Worm (Caenorhabditis elegans) whole organism, L3 larva: ENCODE data around the gene nrf-6.
A peak's percentile ranks its signal among the peaks of the same experiment; 100 is the strongest.

ENCODE experiments used
- R02D3.7 ChIP-seq: fragments of 150-350 bp; optimal IDR thresholded peaks from 2 replicates; lab custom pipeline; 2014; ENCODE audit warnings: missing biosample characterization, missing genetic modification characterization
- ZK546.5 ChIP-seq: sonication (generic microtip); optimal IDR thresholded peaks from 2 replicates; lab custom pipeline; 2017; ENCODE audit warnings: missing biosample characterization, missing genetic modification characterization
- aly-2 ChIP-seq: fragments of 150-350 bp; optimal IDR thresholded peaks from 2 replicates; lab custom pipeline; 2014; ENCODE audit warnings: missing biosample characterization, missing genetic modification characterization
- ama-1 ChIP-seq: fragments of 150-350 bp; optimal IDR thresholded peaks from 2 replicates; lab custom pipeline; 2018
- ceh-28 ChIP-seq: fragments of 150-350 bp; optimal IDR thresholded peaks from 2 replicates; lab custom pipeline; 2014; ENCODE audit warnings: missing biosample characterization, missing genetic modification reagents, missing genetic modification characterization
- ceh-82 ChIP-seq: fragments of 150-350 bp; optimal IDR thresholded peaks from 2 replicates; lab custom pipeline; 2014; ENCODE audit warnings: missing biosample characterization, missing genetic modification characterization
- ceh-9 ChIP-seq: sonication (generic microtip); optimal IDR thresholded peaks from 2 replicates; lab custom pipeline; 2018; ENCODE audit warnings: missing biosample characterization, missing genetic modification characterization
- daf-12 ChIP-seq: fragments of 150-350 bp; optimal IDR thresholded peaks from 2 replicates; lab custom pipeline; 2014; ENCODE audit warnings: missing biosample characterization, missing genetic modification reagents, missing genetic modification characterization
- egl-5 ChIP-seq: fragments of 150-350 bp; optimal IDR thresholded peaks from 2 replicates; lab custom pipeline; 2017; ENCODE audit warnings: missing biosample characterization, missing genetic modification reagents, missing genetic modification characterization, inconsistent platforms
- elt-1 ChIP-seq: fragments of 150-350 bp; optimal IDR thresholded peaks from 2 replicates; lab custom pipeline; 2014; ENCODE audit warnings: missing biosample characterization, missing genetic modification characterization
- elt-2 ChIP-seq: sonication (generic microtip); optimal IDR thresholded peaks from 2 replicates; lab custom pipeline; 2016; ENCODE audit warnings: missing genetic modification reagents, mild to moderate bottlenecking, missing genetic modification characterization, missing compliant biosample characterization
- elt-3 ChIP-seq, 3 experiments: fragments of 150-350 bp in 1 of 3; sonication (generic microtip) in 2 of 3; optimal IDR thresholded peaks; 2 replicates in 2 of 3; 4 replicates in 1 of 3; lab custom pipeline; 2014 to 2017; ENCODE audit warnings: missing biosample characterization in 3 of 3, missing genetic modification characterization in 3 of 3
- eor-1 ChIP-seq, 2 experiments: fragments of 150-350 bp; optimal IDR thresholded peaks; 2 replicates each; lab custom pipeline; 2014 to 2018; ENCODE audit warnings: missing biosample characterization in 2 of 2, missing genetic modification characterization in 2 of 2
- jun-1 ChIP-seq: fragments of 150-350 bp; optimal IDR thresholded peaks from 2 replicates; lab custom pipeline; 2014; ENCODE audit warnings: missing biosample characterization, missing genetic modification reagents, missing genetic modification characterization
- lin-15B ChIP-seq: fragments of 150-350 bp; optimal IDR thresholded peaks from 2 replicates; lab custom pipeline; 2014; ENCODE audit warnings: missing biosample characterization, missing genetic modification characterization
- lin-39 ChIP-seq: fragments of 150-350 bp; optimal IDR thresholded peaks from 2 replicates; lab custom pipeline; 2018; ENCODE audit warnings: missing biosample characterization, missing genetic modification reagents, missing genetic modification characterization
- lsy-12 ChIP-seq: sonication (generic microtip); optimal IDR thresholded peaks from 2 replicates; lab custom pipeline; 2016; ENCODE audit warnings: mild to moderate bottlenecking, missing genetic modification characterization, missing compliant biosample characterization
- mdl-1 ChIP-seq: fragments of 150-350 bp; optimal IDR thresholded peaks from 2 replicates; lab custom pipeline; 2014; ENCODE audit warnings: missing biosample characterization, missing genetic modification characterization
- mml-1 ChIP-seq: fragments of 150-350 bp; sonication (generic microtip); optimal IDR thresholded peaks from 3 replicates; lab custom pipeline; 2014; ENCODE audit warnings: missing biosample characterization, missing genetic modification characterization
- nfya-1 ChIP-seq: sonication (generic microtip); optimal IDR thresholded peaks from 2 replicates; lab custom pipeline; 2017; ENCODE audit warnings: missing genetic modification characterization, mild to moderate bottlenecking, missing compliant biosample characterization, antibody characterized with exemption, moderate library complexity; ENCODE audit not compliant: insufficient read depth
- nhr-12 ChIP-seq: fragments of 150-350 bp; optimal IDR thresholded peaks from 2 replicates; lab custom pipeline; 2014; ENCODE audit warnings: missing biosample characterization, missing genetic modification characterization
- nhr-23 ChIP-seq: fragments of 150-350 bp; optimal IDR thresholded peaks from 2 replicates; lab custom pipeline; 2014; ENCODE audit warnings: missing biosample characterization, missing genetic modification reagents, missing genetic modification characterization
- nhr-25 ChIP-seq: sonication (generic microtip); optimal IDR thresholded peaks from 2 replicates; lab custom pipeline; 2017; ENCODE audit warnings: missing biosample characterization, missing genetic modification characterization
- nhr-28 ChIP-seq: fragments of 150-350 bp; optimal IDR thresholded peaks from 2 replicates; lab custom pipeline; 2014; ENCODE audit warnings: missing biosample characterization, missing genetic modification characterization
- nhr-43 ChIP-seq: sonication (generic microtip); optimal IDR thresholded peaks from 2 replicates; lab custom pipeline; 2016; ENCODE audit warnings: mild to moderate bottlenecking, missing genetic modification characterization, missing compliant biosample characterization; ENCODE audit not compliant: poor library complexity, severe bottlenecking
- pha-4 ChIP-seq: fragments of 150-350 bp; optimal IDR thresholded peaks from 2 replicates; lab custom pipeline; 2014; ENCODE audit warnings: missing biosample characterization, missing genetic modification reagents, missing genetic modification characterization
- pqm-1 ChIP-seq: fragments of 150-350 bp; optimal IDR thresholded peaks from 2 replicates; lab custom pipeline; 2017; ENCODE audit warnings: missing biosample characterization, missing genetic modification characterization, inconsistent platforms
- sea-2 ChIP-seq: fragments of 150-350 bp; sonication (generic microtip); optimal IDR thresholded peaks from 4 replicates; lab custom pipeline; 2014; ENCODE audit warnings: missing biosample characterization, missing genetic modification reagents, missing genetic modification characterization
- skn-1 ChIP-seq: fragments of 150-350 bp; optimal IDR thresholded peaks from 2 replicates; lab custom pipeline; 2014; ENCODE audit warnings: missing biosample characterization, missing genetic modification characterization
- snpc-4 ChIP-seq: fragments of 150-350 bp; optimal IDR thresholded peaks from 2 replicates; lab custom pipeline; 2014; ENCODE audit warnings: missing biosample characterization, missing genetic modification characterization
- tbx-2 ChIP-seq: sonication (generic microtip); optimal IDR thresholded peaks from 2 replicates; lab custom pipeline; 2016; ENCODE audit warnings: mild to moderate bottlenecking, missing genetic modification characterization, missing compliant biosample characterization
- unc-62 ChIP-seq: fragments of 150-350 bp; sonication (generic microtip); optimal IDR thresholded peaks from 4 replicates; lab custom pipeline; 2014; ENCODE audit warnings: missing biosample characterization, missing genetic modification reagents, missing genetic modification characterization
- zag-1 ChIP-seq: fragments of 150-350 bp; optimal IDR thresholded peaks from 2 replicates; lab custom pipeline; 2014; ENCODE audit warnings: missing biosample characterization, missing genetic modification characterization
- ztf-11 ChIP-seq: fragments of 150-350 bp; optimal IDR thresholded peaks from 2 replicates; lab custom pipeline; 2014; ENCODE audit warnings: missing biosample characterization, missing genetic modification characterization
- ztf-4 ChIP-seq: fragments of 150-350 bp; optimal IDR thresholded peaks from 2 replicates; lab custom pipeline; 2014; ENCODE audit warnings: missing biosample characterization, missing genetic modification characterization

nrf-6 gene

DNA sequence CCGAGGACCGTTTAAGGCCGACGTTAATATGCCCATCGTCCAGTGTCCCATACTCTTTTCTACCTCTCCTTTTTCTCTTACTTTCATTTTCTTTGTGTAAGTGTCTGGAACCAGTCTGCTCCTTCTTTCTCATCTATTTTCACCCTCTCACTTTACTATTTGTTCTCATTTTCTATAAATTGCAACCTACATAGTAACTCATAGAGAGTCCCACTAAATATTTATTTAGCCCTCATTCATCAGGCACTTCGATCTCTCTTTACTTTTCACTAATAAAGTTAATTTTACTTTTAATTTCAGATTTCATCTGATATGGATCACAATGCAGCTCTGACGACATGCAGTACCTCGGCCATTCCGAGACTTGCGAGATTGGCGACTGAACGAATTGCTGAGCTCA, 15.1 kb downstream of the nrf-6 start, which contains the start of gene zyg-11:
Gene zyg-11 (plus strand): TSS at position 301 of the 400 bp plus-strand sequence.
- TF ChIP-seq ztf-4 (no peak), skn-1 (tag; lab: Kevin White, UChicago) (no peak), lin-15B (tag; lab: Kevin White, UChicago) (peak; percentile 63), elt-3 (tag; optimal IDR thresholded peaks at IDR 0.05; lab: Kevin White, UChicago) (no peak), ceh-9 (no peak), nhr-28 (tag; lab: Kevin White, UChicago) (no peak), mml-1 (no peak), nhr-25 (tag; lab: Kevin White, UChicago) (no peak), R02D3.7 (tag; lab: Kevin White, UChicago) (no peak), zag-1 (tag; lab: Kevin White, UChicago) (no peak), pha-4 (tag; lab: Kevin White, UChicago) (peak; percentile 7)

DNA sequence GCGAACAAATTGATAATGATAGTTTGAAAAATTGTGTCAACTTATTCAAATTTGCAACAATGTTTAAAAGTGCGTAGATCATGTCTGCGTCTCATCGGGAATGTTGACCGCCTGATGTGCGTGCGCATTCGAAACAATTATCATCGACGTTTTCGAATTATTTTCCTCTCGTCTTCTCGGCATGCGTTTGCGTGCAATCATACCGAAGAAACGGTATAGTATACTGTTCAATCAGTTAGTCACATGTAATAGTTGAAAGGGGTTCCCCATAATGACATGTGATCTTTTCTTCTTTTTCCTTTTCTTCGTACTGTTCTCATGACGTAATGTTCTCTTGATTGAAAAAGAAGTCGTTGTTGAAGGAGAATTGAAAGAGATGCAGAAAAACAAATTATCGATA, 15.7 kb downstream of the nrf-6 start:
- TF ChIP-seq ceh-9: no peak
- TF ChIP-seq nhr-23 (tag; lab: Kevin White, UChicago): peak; percentile 96
- peak; percentile 32 for TF ChIP-seq pha-4 (tag; lab: Kevin White, UChicago)
- peak; percentile 91 for TF ChIP-seq nhr-43
- no peak for TF ChIP-seq nhr-12 (tag; lab: Kevin White, UChicago)
- TF ChIP-seq ceh-28: peak; percentile 34
- peak in 2 of 3 experiments; percentile 46 to 59 for TF ChIP-seq elt-3 (tag; optimal IDR thresholded peaks at IDR 0.05; lab: Kevin White, UChicago)
- peak; percentile 77 for TF ChIP-seq lsy-12
- no peak for TF ChIP-seq lin-15B (tag; lab: Kevin White, UChicago)
- TF ChIP-seq snpc-4 (tag; lab: Kevin White, UChicago): no peak
- peak; percentile 57 for TF ChIP-seq ama-1 (lab: Kevin White, UChicago)
- TF ChIP-seq aly-2 (tag; lab: Kevin White, UChicago): no peak
- peak; percentile 89 for TF ChIP-seq elt-2 (tag; lab: Kevin White, UChicago)
- TF ChIP-seq pqm-1: peak; percentile 96
- TF ChIP-seq mdl-1 (tag; lab: Kevin White, UChicago): peak; percentile 73
- TF ChIP-seq ceh-82 (tag; lab: Kevin White, UChicago): no peak
- no peak for TF ChIP-seq eor-1 (tag; optimal IDR thresholded peaks at IDR 0.05; lab: Kevin White, UChicago)
- TF ChIP-seq ztf-4: no peak
- no peak for TF ChIP-seq daf-12 (tag; lab: Kevin White, UChicago)
- TF ChIP-seq ZK546.5 (tag; lab: Kevin White, UChicago): no peak
- TF ChIP-seq jun-1 (tag; lab: Kevin White, UChicago): peak; percentile 83
- peak; percentile 93 for TF ChIP-seq nhr-25 (tag; lab: Kevin White, UChicago)
- TF ChIP-seq ztf-11 (tag; lab: Kevin White, UChicago): no peak
- peak; percentile 26 for TF ChIP-seq tbx-2 (tag; lab: Kevin White, UChicago)
- TF ChIP-seq nfya-1: peak; percentile 49
- TF ChIP-seq, all 47 proteins: peak for 14

DNA sequence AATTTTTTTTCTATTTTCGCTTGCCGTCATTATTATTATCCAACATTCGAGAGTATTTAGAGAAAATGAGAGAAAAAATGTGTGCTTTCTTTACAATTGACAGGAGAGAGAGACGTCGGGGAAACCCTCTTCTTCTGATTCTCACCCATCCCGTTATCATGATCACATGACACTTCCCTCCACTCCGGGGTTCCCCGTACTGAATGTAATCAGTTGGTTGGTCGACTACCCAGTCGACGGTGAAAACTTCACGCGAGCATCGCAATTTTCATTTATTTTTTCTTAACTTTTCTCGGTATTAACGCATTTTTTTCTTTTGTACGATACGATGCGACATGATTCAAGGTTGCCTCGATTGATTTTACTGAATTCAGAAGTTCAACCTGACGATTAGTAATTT, 16.3 kb downstream of the nrf-6 start:
- TF ChIP-seq elt-3 (tag; optimal IDR thresholded peaks at IDR 0.05; lab: Kevin White, UChicago): peak in 1 of 3 experiments; percentile 5
- no peak for TF ChIP-seq daf-12 (tag; lab: Kevin White, UChicago)
- no peak for TF ChIP-seq tbx-2 (tag; lab: Kevin White, UChicago)
- TF ChIP-seq eor-1 (tag; optimal IDR thresholded peaks at IDR 0.05; lab: Kevin White, UChicago): no peak
- peak; percentile 68 for TF ChIP-seq elt-2 (tag; lab: Kevin White, UChicago)
- peak; percentile 47 for TF ChIP-seq nhr-43
- peak; percentile 23 for TF ChIP-seq pha-4 (tag; lab: Kevin White, UChicago)
- peak; percentile 57 for TF ChIP-seq nfya-1
- peak; percentile 26 for TF ChIP-seq jun-1 (tag; lab: Kevin White, UChicago)
- no peak for TF ChIP-seq ZK546.5 (tag; lab: Kevin White, UChicago)
- TF ChIP-seq nhr-28 (tag; lab: Kevin White, UChicago): no peak
- TF ChIP-seq ama-1 (lab: Kevin White, UChicago): peak; percentile 81
- no peak for TF ChIP-seq ztf-4
- no peak for TF ChIP-seq egl-5
- no peak for TF ChIP-seq unc-62
- TF ChIP-seq mdl-1 (tag; lab: Kevin White, UChicago): no peak
- no peak for TF ChIP-seq elt-1
- peak; percentile 70 for TF ChIP-seq pqm-1
- peak; percentile 1 for TF ChIP-seq nhr-23 (tag; lab: Kevin White, UChicago)
- peak; percentile 4 for TF ChIP-seq ceh-28
- TF ChIP-seq sea-2 (GFP tag; lab: Kevin White, UChicago): no peak
- TF ChIP-seq nhr-25 (tag; lab: Kevin White, UChicago): no peak
- TF ChIP-seq lin-39 (tag; lab: Kevin White, UChicago): no peak
- no peak for TF ChIP-seq lin-15B (tag; lab: Kevin White, UChicago)
